Fruit fly (Drosophila melanogaster) whole organism, embryonic: Measurements from ENCODE around the gene Rpn11.

Experiments
- Atf3 ChIP-seq: fragments of 200-800 bp; sonication (Bioruptor generic); optimal IDR thresholded peaks from 3 replicates; lab custom pipeline; 2016; ENCODE audit warnings: missing biosample characterization, missing genetic modification characterization
- B-H1 ChIP-seq: fragments of 200-800 bp; sonication (Bioruptor generic); IDR thresholded peaks from 3 replicates; pipeline ENCODE4 v1.3.6; 2022; ENCODE audit warnings: missing biosample characterization, missing genetic modification characterization
- Blimp-1 ChIP-seq: fragments of 200-800 bp; sonication (Bioruptor generic); optimal IDR thresholded peaks from 3 replicates; lab custom pipeline; 2018; ENCODE audit warnings: missing biosample characterization, missing genetic modification characterization, mild to moderate bottlenecking, moderate library complexity, missing genetic modification reagents
- BtbVII ChIP-seq: fragments of 200-800 bp; sonication (Bioruptor generic); optimal IDR thresholded peaks from 3 replicates; lab custom pipeline; 2017; ENCODE audit warnings: missing biosample characterization, mild to moderate bottlenecking, missing genetic modification characterization
- CG1024 ChIP-seq: fragments of 200-800 bp; sonication (Bioruptor generic); IDR thresholded peaks from 2 replicates; pipeline ENCODE4 v1.3.6; 2022; ENCODE audit warnings: missing biosample characterization, missing genetic modification characterization
- CG12155 ChIP-seq: fragments of 200-800 bp; sonication (Bioruptor generic); optimal IDR thresholded peaks from 3 replicates; lab custom pipeline; 2016; ENCODE audit warnings: missing biosample characterization, missing genetic modification characterization
- CG12219 ChIP-seq: fragments of 200-800 bp; sonication (Bioruptor generic); optimal IDR thresholded peaks from 3 replicates; lab custom pipeline; 2018; ENCODE audit warnings: missing biosample characterization, mild to moderate bottlenecking, missing genetic modification characterization
- CG12236 ChIP-seq: fragments of 200-800 bp; sonication (Bioruptor generic); optimal IDR thresholded peaks from 2 replicates; lab custom pipeline; 2016; ENCODE audit warnings: missing biosample characterization, missing genetic modification characterization
- CG15073 ChIP-seq: fragments of 200-800 bp; sonication (Bioruptor generic); optimal IDR thresholded peaks from 2 replicates; lab custom pipeline; 2016; ENCODE audit warnings: missing biosample characterization, missing genetic modification characterization
- CG1529 ChIP-seq: fragments of 200-800 bp; sonication (Bioruptor generic); optimal IDR thresholded peaks from 3 replicates; lab custom pipeline; 2018; ENCODE audit warnings: missing biosample characterization, missing genetic modification characterization
- CG16863 ChIP-seq: fragments of 200-800 bp; sonication (Bioruptor generic); optimal IDR thresholded peaks from 3 replicates; lab custom pipeline; 2016; ENCODE audit warnings: missing biosample characterization, missing genetic modification characterization
- CG17912 ChIP-seq: fragments of 200-800 bp; sonication (Bioruptor generic); optimal IDR thresholded peaks from 2 replicates; lab custom pipeline; 2018; ENCODE audit warnings: missing biosample characterization, mild to moderate bottlenecking, missing genetic modification characterization
- CG1792 ChIP-seq: fragments of 200-800 bp; sonication (Bioruptor generic); optimal IDR thresholded peaks from 2 replicates; lab custom pipeline; 2016; ENCODE audit warnings: missing biosample characterization, missing genetic modification characterization
- CG31441 ChIP-seq: fragments of 200-800 bp; sonication (Bioruptor generic); IDR thresholded peaks from 2 replicates; pipeline ENCODE4 v1.3.6; 2022; ENCODE audit warnings: missing biosample characterization, missing genetic modification characterization
- CG3407 ChIP-seq: fragments of 200-800 bp; sonication (Bioruptor generic); optimal IDR thresholded peaks from 2 replicates; lab custom pipeline; 2018; ENCODE audit warnings: missing biosample characterization, mild to moderate bottlenecking, missing genetic modification characterization
- CG6765 ChIP-seq: fragments of 200-800 bp; sonication (Bioruptor generic); optimal IDR thresholded peaks from 3 replicates; lab custom pipeline; 2017; ENCODE audit warnings: missing biosample characterization, mild to moderate bottlenecking, missing genetic modification characterization
- CG9876 ChIP-seq: fragments of 200-800 bp; sonication (Bioruptor generic); optimal IDR thresholded peaks from 2 replicates; lab custom pipeline; 2016; ENCODE audit warnings: missing biosample characterization, missing genetic modification characterization
- Doc2 ChIP-seq: fragments of 200-800 bp; sonication (Bioruptor generic); IDR thresholded peaks from 2 replicates; pipeline ENCODE4 v1.3.6; 2022; ENCODE audit warnings: missing biosample characterization, missing genetic modification characterization
- HLH54F ChIP-seq: fragments of 200-800 bp; sonication (Bioruptor generic); optimal IDR thresholded peaks from 3 replicates; lab custom pipeline; 2016; ENCODE audit warnings: missing biosample characterization, missing genetic modification characterization
- HmgD ChIP-seq: fragments of 200-800 bp; sonication (Bioruptor generic); optimal IDR thresholded peaks from 3 replicates; lab custom pipeline; 2016; ENCODE audit warnings: missing biosample characterization, missing genetic modification characterization
- HmgZ ChIP-seq: fragments of 200-800 bp; sonication (Bioruptor generic); optimal IDR thresholded peaks from 2 replicates; lab custom pipeline; 2018; ENCODE audit warnings: missing biosample characterization, mild to moderate bottlenecking, missing genetic modification characterization
- Hr39 ChIP-seq: fragments of >200 bp; optimal IDR thresholded peaks from 2 replicates; lab custom pipeline; 2017
- Hr78 ChIP-seq, 2 experiments: fragments of 200-800 bp in 1 of 2; fragments of >200 bp in 1 of 2; sonication (Bioruptor generic) in 1 of 2; optimal IDR thresholded peaks; 2 replicates each; lab custom pipeline; 2017 to 2019; ENCODE audit warnings: missing biosample characterization in 2 of 2, missing genetic modification characterization in 2 of 2, mild to moderate bottlenecking in 1 of 2, moderate library complexity in 1 of 2
- Med ChIP-seq: fragments of 200-800 bp; sonication (Bioruptor generic); peaks from one replicate; lab custom pipeline; 2016; ENCODE audit warnings: missing biosample characterization, missing genetic modification characterization, mild to moderate bottlenecking, inconsistent platforms, moderate library complexity
- TFAM ChIP-seq: fragments of 200-800 bp; sonication (Bioruptor generic); optimal IDR thresholded peaks from 2 replicates; lab custom pipeline; 2017; ENCODE audit warnings: missing biosample characterization, missing genetic modification characterization, inconsistent platforms
- bigmax ChIP-seq: fragments of 200-800 bp; sonication (Bioruptor generic); optimal IDR thresholded peaks from 2 replicates; lab custom pipeline; 2018; ENCODE audit warnings: missing biosample characterization, mild to moderate bottlenecking, missing genetic modification characterization
- bsh ChIP-seq, 2 experiments: fragments of 200-800 bp; sonication (Bioruptor generic); optimal IDR thresholded peaks; 2 replicates each; lab custom pipeline; 2017 to 2018; ENCODE audit warnings: mild to moderate bottlenecking in 2 of 2, missing biosample characterization in 2 of 2, missing genetic modification characterization in 2 of 2, moderate library complexity in 1 of 2
- cato ChIP-seq: fragments of 200-800 bp; sonication (Bioruptor generic); optimal IDR thresholded peaks from 2 replicates; lab custom pipeline; 2016; ENCODE audit warnings: missing biosample characterization, missing genetic modification characterization, borderline replicate concordance
- corto ChIP-seq: fragments of 200-800 bp; sonication (Bioruptor generic); optimal IDR thresholded peaks from 2 replicates; lab custom pipeline; 2016; ENCODE audit warnings: missing biosample characterization, mild to moderate bottlenecking, missing genetic modification characterization, moderate library complexity
- danr ChIP-seq: fragments of 200-800 bp; sonication (Bioruptor generic); IDR thresholded peaks from 2 replicates; pipeline ENCODE4 v1.3.6; 2022; ENCODE audit warnings: missing biosample characterization, missing genetic modification characterization
- dysf ChIP-seq: fragments of 200-800 bp; sonication (Bioruptor generic); IDR thresholded peaks from 3 replicates; pipeline ENCODE4 v1.3.6; 2022; ENCODE audit warnings: missing biosample characterization, missing genetic modification characterization
- ems ChIP-seq: fragments of 200-800 bp; sonication (Bioruptor generic); optimal IDR thresholded peaks from 3 replicates; lab custom pipeline; 2016; ENCODE audit warnings: missing biosample characterization, missing genetic modification characterization
- eve ChIP-seq, 2 experiments: fragments of >200 bp; optimal IDR thresholded peaks; 2 replicates each; lab custom pipeline; 2017; ENCODE audit warnings: missing biosample characterization in 2 of 2, missing genetic modification characterization in 2 of 2
- hbn ChIP-seq: fragments of 200-800 bp; sonication (Bioruptor generic); IDR thresholded peaks from 2 replicates; pipeline ENCODE4 v1.3.6; 2022; ENCODE audit warnings: missing biosample characterization, missing genetic modification characterization; ENCODE audit not compliant: partially characterized antibody
- hkb ChIP-seq, 2 experiments: fragments of 200-800 bp in 1 of 2; fragments of >200 bp in 1 of 2; sonication (Bioruptor generic) in 1 of 2; IDR thresholded peaks in 1 of 2; optimal IDR thresholded peaks in 1 of 2; 2 replicates each; pipeline versions ENCODE4 v1.3.6 to Lab custom; 2017 to 2022; ENCODE audit warnings: missing biosample characterization in 1 of 2, missing genetic modification characterization in 1 of 2
- ind ChIP-seq: fragments of 200-800 bp; sonication (Bioruptor generic); optimal IDR thresholded peaks from 3 replicates; lab custom pipeline; 2016; ENCODE audit warnings: missing biosample characterization, missing genetic modification characterization
- mam ChIP-seq: fragments of 200-800 bp; sonication (Bioruptor generic); optimal IDR thresholded peaks from 3 replicates; lab custom pipeline; 2016; ENCODE audit warnings: missing biosample characterization, missing genetic modification characterization
- odd ChIP-seq: fragments of 200-800 bp; sonication (Bioruptor generic); optimal IDR thresholded peaks from 2 replicates; lab custom pipeline; 2017; ENCODE audit warnings: missing biosample characterization, mild to moderate bottlenecking, missing genetic modification characterization
- p53 ChIP-seq: fragments of 200-800 bp; sonication (Bioruptor generic); optimal IDR thresholded peaks from 2 replicates; lab custom pipeline; 2016; ENCODE audit warnings: missing biosample characterization, missing genetic modification characterization
- phol ChIP-seq: fragments of 200-800 bp; sonication (Bioruptor generic); optimal IDR thresholded peaks from 3 replicates; lab custom pipeline; 2018; ENCODE audit warnings: missing biosample characterization, mild to moderate bottlenecking, missing genetic modification characterization, moderate library complexity
- pnt ChIP-seq: fragments of 200-800 bp; sonication (Bioruptor generic); optimal IDR thresholded peaks from 3 replicates; lab custom pipeline; 2016; ENCODE audit warnings: missing biosample characterization, missing genetic modification characterization
- ranshi ChIP-seq: fragments of 200-800 bp; sonication (Bioruptor generic); IDR thresholded peaks from 2 replicates; pipeline ENCODE4 v1.3.6; 2022; ENCODE audit warnings: missing biosample characterization, missing genetic modification characterization
- tna ChIP-seq: fragments of 200-800 bp; sonication (Bioruptor generic); IDR thresholded peaks from 2 replicates; pipeline ENCODE4 v1.3.6; 2022; ENCODE audit warnings: missing biosample characterization, missing genetic modification characterization; ENCODE audit not compliant: partially characterized antibody
- ttk ChIP-seq: fragments of 200-800 bp; sonication (Bioruptor generic); IDR thresholded peaks from 2 replicates; pipeline ENCODE4 v2.1.2; 2022; ENCODE audit warnings: missing biosample characterization, missing genetic modification characterization
- tup ChIP-seq: fragments of 200-800 bp; sonication (Bioruptor generic); optimal IDR thresholded peaks from 2 replicates; lab custom pipeline; 2016; ENCODE audit warnings: missing biosample characterization, mild to moderate bottlenecking, missing genetic modification characterization, moderate library complexity
- z ChIP-seq: fragments of 200-800 bp; sonication (Bioruptor generic); IDR thresholded peaks from 3 replicates; pipeline ENCODE4 v1.3.6; 2022; ENCODE audit warnings: missing biosample characterization, missing genetic modification characterization
- zf30C ChIP-seq: fragments of 200-800 bp; sonication (Bioruptor generic); optimal IDR thresholded peaks from 3 replicates; lab custom pipeline; 2018; ENCODE audit warnings: missing biosample characterization, mild to moderate bottlenecking, missing genetic modification characterization
- zfh1 ChIP-seq: fragments of 200-800 bp; sonication (Bioruptor generic); IDR thresholded peaks from 3 replicates; pipeline ENCODE4 v1.3.6; 2022; ENCODE audit warnings: missing biosample characterization, missing genetic modification characterization

Rpn11 gene

DNA sequence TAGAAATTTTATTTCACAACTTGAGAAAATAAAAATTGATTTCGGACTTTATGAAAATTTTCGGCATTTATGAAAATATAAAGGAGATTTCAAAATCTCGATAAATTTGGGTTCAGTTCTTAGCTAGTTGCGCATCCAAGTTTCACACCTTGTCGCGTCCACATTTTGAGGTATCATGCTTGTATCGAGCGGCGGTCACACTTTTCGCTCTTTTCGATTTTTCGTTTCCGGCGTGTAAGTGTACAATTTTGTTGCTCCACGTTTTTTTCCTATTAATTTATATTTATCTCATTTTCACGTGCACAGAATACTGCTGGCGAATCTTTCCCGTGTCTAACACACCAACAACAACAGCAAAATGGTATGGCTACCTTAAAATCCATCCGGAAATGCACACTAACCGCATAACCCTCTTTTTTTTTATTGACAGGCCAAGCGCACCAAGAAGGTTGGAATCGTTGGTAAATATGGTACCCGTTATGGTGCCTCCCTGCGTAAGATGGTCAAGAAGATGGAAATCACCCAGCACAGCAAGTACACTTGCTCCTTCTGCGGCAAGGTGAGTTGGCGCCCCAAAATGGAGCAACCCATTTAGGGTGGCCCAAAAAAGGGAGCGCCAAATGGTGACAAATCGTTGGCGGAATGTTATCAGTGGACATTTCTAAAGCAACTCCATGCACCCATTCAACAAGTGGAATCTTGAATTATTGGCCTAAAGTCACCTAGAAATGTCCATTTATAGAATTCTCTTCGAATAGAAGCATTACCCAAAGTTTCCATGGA lies 11.4 kb upstream of the Rpn11 start, which contains the start of gene RpL37A (continued):
- TF ChIP-seq zf30C (GFP tag; lab: Kevin White, UChicago) (peak; percentile 28), ranshi (GFP tag; lab: Robert Waterston, UW) (peak; percentile 77; the same call in 1 of the 2 replicates), ttk (GFP tag; lab: Robert Waterston, UW) (peak; percentile 57), TFAM (peak; percentile 68), zfh1 (peak; percentile 78), CG31441 (GFP tag; lab: Robert Waterston, UW) (peak; percentile 83), CG1024 (GFP tag; lab: Robert Waterston, UW) (peak; percentile 81), hkb (optimal IDR thresholded peaks at IDR 0.05; lab: Kevin White, UChicago) (peak; percentile 26), hkb (GFP tag; IDR thresholded peaks at IDR 0.05; lab: Robert Waterston, UW) (peak; percentile 82), eve (GFP tag; optimal IDR thresholded peaks at IDR 0.05; lab: Kevin White, UChicago) (peak in 1 of 2 experiments; percentile 66), ind (GFP tag; lab: Kevin White, UChicago) (peak; percentile 41), HmgZ (peak; percentile 90), B-H1 (peak; percentile 54; the same call in 1 of the 3 replicates), CG1792 (GFP tag; lab: Kevin White, UChicago) (peak; percentile 70), HmgD (GFP tag; lab: Kevin White, UChicago) (peak; percentile 65), tna (GFP tag; lab: Robert Waterston, UW) (no peak), ems (peak; percentile 85), danr (GFP tag; lab: Robert Waterston, UW) (peak; percentile 30; the same call in 1 of the 2 replicates), CG12236 (GFP tag; lab: Kevin White, UChicago) (peak; percentile 43), z (GFP tag; lab: Robert Waterston, UW) (peak; percentile 27; the same call in 1 of the 3 replicates), mam (peak; percentile 69), Blimp-1 (GFP tag; lab: Kevin White, UChicago) (no peak), BtbVII (GFP tag; lab: Kevin White, UChicago) (peak; percentile 78), Hr78 (GFP tag; optimal IDR thresholded peaks at IDR 0.05; lab: Kevin White, UChicago) (peak in 1 of 2 experiments; percentile 29), pnt (no peak), CG17912 (peak; percentile 90), CG6765 (GFP tag; lab: Kevin White, UChicago) (peak; percentile 94), tup (GFP tag; lab: Kevin White, UChicago) (peak; percentile 30), HLH54F (GFP tag; lab: Kevin White, UChicago) (peak; percentile 61), CG12219 (GFP tag; lab: Kevin White, UChicago) (peak; percentile 77), cato (no peak), p53 (GFP tag; lab: Kevin White, UChicago) (peak; percentile 85), bigmax (peak; percentile 80), Med (GFP tag; lab: Kevin White, UChicago) (peak; percentile 99), odd (peak; percentile 84), CG3407 (peak; percentile 69), Atf3 (GFP tag; lab: Kevin White, UChicago) (no peak), corto (GFP tag; lab: Kevin White, UChicago) (peak; percentile 7), CG1529 (GFP tag; lab: Kevin White, UChicago) (peak; percentile 39), Hr39 (lab: Kevin White, UChicago) (no peak), Doc2 (GFP tag; lab: Robert Waterston, UW) (no peak), CG16863 (GFP tag; lab: Kevin White, UChicago) (peak; percentile 62), dysf (GFP tag; lab: Robert Waterston, UW) (peak; percentile 55; the same call in 1 of the 3 replicates), phol (peak; percentile 83), CG9876 (GFP tag; lab: Kevin White, UChicago) (peak; percentile 72), hbn (GFP tag; lab: Robert Waterston, UW) (peak; percentile 31; the same call in 1 of the 2 replicates), bsh (GFP tag; optimal IDR thresholded peaks at IDR 0.05; lab: Kevin White, UChicago) (peak in 1 of 2 experiments; percentile 71), CG15073 (GFP tag; lab: Kevin White, UChicago) (no peak), CG12155 (GFP tag; lab: Kevin White, UChicago) (peak; percentile 63)
